Fruit fly (Drosophila melanogaster) S2 (cell line): ENCODE measurements around the gene CG31406.

Experiments
- CG8478 ChIP-seq: fragments of >200 bp; optimal IDR thresholded peaks from 2 replicates; lab custom pipeline; 2018
- CTCF ChIP-seq, 2 experiments: fragments of >200 bp; optimal IDR thresholded peaks; 2 replicates each; lab custom pipeline; 2018

- TF ChIP-seq CTCF (optimal IDR thresholded peaks at IDR 0.05; lab: Kevin White, UChicago) (no peak), CG8478 (no peak)
Measured at dm6 chr3R:10350741-10351629, 2.4 kb downstream of the CG31406 start.
